Worm (Caenorhabditis elegans): ENCODE measurements around the gene nlp-55.

nlp-55 gene

DNA sequence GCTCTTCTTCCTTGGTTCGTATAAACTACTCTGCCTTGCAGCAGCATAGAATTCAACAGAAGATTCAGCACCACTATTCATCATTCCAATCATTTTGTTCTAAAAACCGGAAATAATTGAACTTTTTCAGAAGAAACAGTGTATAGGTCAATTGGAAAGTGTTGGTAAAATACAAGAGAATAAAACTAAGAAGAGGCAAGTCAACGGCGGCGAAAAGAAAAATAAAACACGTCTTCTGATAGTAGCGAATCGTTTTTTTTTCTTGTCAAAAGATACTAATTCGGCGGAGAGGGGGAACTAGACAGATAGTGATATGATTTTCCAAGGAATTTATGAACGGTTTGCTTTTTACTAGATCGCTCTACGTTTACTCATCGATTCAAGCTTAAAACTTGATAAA, 36.2 kb downstream of the nlp-55 start, which contains the start of gene F35C11.6:
F35C11.6 (minus strand) TSS at position 101 of the 400 bp plus-strand sequence.
- TF ChIP-seq elt-3 (tag; optimal IDR thresholded peaks at IDR 0.05): peak in 1 of 6 experiments; percentile 3
- TF ChIP-seq sox-4 (tag; optimal IDR thresholded peaks at IDR 0.05): no peak
- peak; percentile 9 for TF ChIP-seq blmp-1 (tag; optimal IDR thresholded peaks at IDR 0.05)
- TF ChIP-seq snu-23 (GFP tag; optimal IDR thresholded peaks at IDR 0.05): no peak
- no peak for TF ChIP-seq grh-1 (GFP tag; IDR thresholded peaks at IDR 0.05)
- no peak for TF ChIP-seq ces-1 (GFP tag; optimal IDR thresholded peaks at IDR 0.05)

ce11 chrII:8256013-8256412, 39.2 kb downstream of the nlp-55 start, which contains the start of gene F35C11.7:
TSS of gene F35C11.7 (plus strand) at chrII:8256313.
- no peak for TF ChIP-seq ceh-8 (GFP tag; optimal IDR thresholded peaks at IDR 0.05)
- no peak for TF ChIP-seq mep-1 (tag; optimal IDR thresholded peaks at IDR 0.05)
- no peak for TF ChIP-seq nhr-85 (tag)
- no peak for TF ChIP-seq elt-2 (tag; optimal IDR thresholded peaks at IDR 0.05)

DNA sequence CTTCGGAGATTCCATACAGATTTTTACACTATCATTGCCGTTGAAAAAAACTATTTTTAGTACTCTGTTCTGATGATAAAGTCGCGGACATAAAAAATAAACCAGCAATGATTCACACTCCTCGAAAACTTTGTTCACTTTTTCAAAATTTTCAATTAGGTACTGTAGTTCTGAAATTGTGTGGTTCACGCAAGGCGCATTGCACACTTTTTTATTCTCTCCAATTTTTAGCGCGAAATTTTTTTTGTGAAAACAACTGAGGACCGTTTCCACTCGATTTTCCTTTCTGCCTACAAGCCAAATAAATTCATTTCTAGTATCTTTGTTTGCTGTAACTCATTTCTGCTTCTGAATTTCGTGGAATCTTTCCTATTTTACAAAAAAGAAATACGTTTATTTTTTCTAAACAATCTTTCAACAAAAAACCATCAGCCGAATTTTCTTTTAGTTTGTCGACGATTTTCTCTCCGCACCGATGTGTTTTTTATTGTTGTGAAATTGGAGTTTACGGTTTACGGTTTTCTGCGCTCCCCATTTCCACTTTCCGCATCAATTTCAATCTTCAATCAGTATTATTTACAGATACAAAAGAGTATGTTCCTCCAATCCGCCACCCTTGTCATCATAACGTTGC, 41.9 kb downstream of the nlp-55 start, which contains the start of gene F35C11.5:
F35C11.5 (plus strand) TSS at position 584 of the 634 bp plus-strand sequence.
- TF ChIP-seq isw-1 (GFP tag; IDR thresholded peaks at IDR 0.05): no peak

ce11 chrII:8249710-8250109, 45.5 kb downstream of the nlp-55 start:
- TF ChIP-seq hlh-4 (tag; optimal IDR thresholded peaks at IDR 0.05) (no peak), elt-2 (tag; optimal IDR thresholded peaks at IDR 0.05) (peak; percentile 36)

ce11 chrII:8248745-8249144, 46.5 kb downstream of the nlp-55 start, which contains the start of the genes F35C11.2 and F35C11.4:
TSS of gene F35C11.2 (minus strand) at chrII:8248834.
TSS of gene F35C11.4 (plus strand) at chrII:8249004.
- TF ChIP-seq egl-27 (tag; optimal IDR thresholded peaks at IDR 0.05): no peak
- TF ChIP-seq hlh-4 (tag; optimal IDR thresholded peaks at IDR 0.05): no peak
- TF ChIP-seq rnt-1 (tag; optimal IDR thresholded peaks at IDR 0.05): no peak
- no peak for TF ChIP-seq skn-1 (tag; optimal IDR thresholded peaks at IDR 0.05)
- no peak for TF ChIP-seq xbp-1 (tag; optimal IDR thresholded peaks at IDR 0.05)
- TF ChIP-seq nhr-71 (tag; optimal IDR thresholded peaks at IDR 0.05): no peak
- no peak for TF ChIP-seq lsy-2 (tag; optimal IDR thresholded peaks at IDR 0.05)
- TF ChIP-seq F16B12.6 (tag; optimal IDR thresholded peaks at IDR 0.05): no peak
- no peak for TF ChIP-seq fkh-10 (GFP tag; optimal IDR thresholded peaks at IDR 0.05)
- TF ChIP-seq C34B4.2 (tag; optimal IDR thresholded peaks at IDR 0.05): no peak
- TF ChIP-seq jun-1 (tag; optimal IDR thresholded peaks at IDR 0.05): no peak
- TF ChIP-seq dpl-1 (GFP tag; optimal IDR thresholded peaks at IDR 0.05): no peak
- TF ChIP-seq elt-2 (tag; optimal IDR thresholded peaks at IDR 0.05): peak; percentile 60
- no peak for TF ChIP-seq egl-13 (tag; optimal IDR thresholded peaks at IDR 0.05)
- TF ChIP-seq ceh-88 (GFP tag; IDR thresholded peaks at IDR 0.05): no peak
- TF ChIP-seq lin-14 (GFP tag; optimal IDR thresholded peaks at IDR 0.05): peak; percentile 1
- no peak for TF ChIP-seq unc-62 (GFP tag; optimal IDR thresholded peaks at IDR 0.05)
- TF ChIP-seq lin-35 (GFP tag; optimal IDR thresholded peaks at IDR 0.05): peak in 1 of 2 experiments; percentile 17
- TF ChIP-seq ceh-63 (GFP tag; optimal IDR thresholded peaks at IDR 0.05): no peak
- no peak for TF ChIP-seq nhr-90 (tag; optimal IDR thresholded peaks at IDR 0.05; ENCODE audit: poor library complexity)
- TF ChIP-seq irx-1 (tag; optimal IDR thresholded peaks at IDR 0.05): no peak
- no peak for TF ChIP-seq efl-1 (optimal IDR thresholded peaks at IDR 0.05)
- peak in 1 of 2 experiments; percentile 85 for TF ChIP-seq efl-1 (GFP tag; optimal IDR thresholded peaks at IDR 0.05 in 1 of 2)
